Worm (Caenorhabditis elegans): ENCODE results near the gene E02H1.1.

Gene E02H1.1

ce11 chrII:9606485-9607036 is 15.6 kb upstream of the E02H1.1 start:
- TF ChIP-seq aly-1 (tag; optimal IDR thresholded peaks at IDR 0.05) (no peak), hmg-4 (GFP tag; optimal IDR thresholded peaks at IDR 0.05) (no peak), ceh-36 (tag; optimal IDR thresholded peaks at IDR 0.05) (no peak), scrt-1 (GFP tag; IDR thresholded peaks at IDR 0.05) (no peak), ceh-13 (GFP tag; optimal IDR thresholded peaks at IDR 0.05) (no peak), F13C5.2 (tag; optimal IDR thresholded peaks at IDR 0.05) (no peak), pes-1 (GFP tag; IDR thresholded peaks at IDR 0.05) (no peak), tbx-37 (GFP tag; conservative IDR thresholded peaks at IDR 0.05) (no peak), tra-4 (tag; optimal IDR thresholded peaks at IDR 0.05) (no peak), ets-7 (tag; optimal IDR thresholded peaks at IDR 0.05) (no peak), B0310.2 (tag; optimal IDR thresholded peaks at IDR 0.05) (no peak), tbx-11 (GFP tag; IDR thresholded peaks at IDR 0.05) (no peak), sea-1 (GFP tag; conservative IDR thresholded peaks at IDR 0.05) (no peak), flt-1 (GFP tag; IDR thresholded peaks at IDR 0.05) (no peak)

ce11 chrII:9605954-9606353 is 15.0 kb upstream of the E02H1.1 start:
- TF ChIP-seq B0310.2 (tag; optimal IDR thresholded peaks at IDR 0.05) = no peak
- no peak for TF ChIP-seq tbx-11 (GFP tag; IDR thresholded peaks at IDR 0.05)
- no peak for TF ChIP-seq ama-1 (optimal IDR thresholded peaks at IDR 0.05)
- TF ChIP-seq ceh-36 (tag; optimal IDR thresholded peaks at IDR 0.05) = no peak
- TF ChIP-seq hnd-1 (tag; optimal IDR thresholded peaks at IDR 0.05) = no peak

ce11 chrII:9605336-9605735 is 14.4 kb upstream of the E02H1.1 start, which contains the start of gene nhr-19:
Gene nhr-19 (minus strand): TSS chrII:9605526.
- TF ChIP-seq hmbx-1 (tag; optimal IDR thresholded peaks at IDR 0.05) (no peak), F13C5.2 (tag; optimal IDR thresholded peaks at IDR 0.05) (no peak), ceh-13 (GFP tag; optimal IDR thresholded peaks at IDR 0.05) (no peak), ets-7 (tag; optimal IDR thresholded peaks at IDR 0.05) (no peak), tra-4 (tag; optimal IDR thresholded peaks at IDR 0.05) (no peak), flt-1 (GFP tag; IDR thresholded peaks at IDR 0.05) (no peak), tbx-11 (GFP tag; IDR thresholded peaks at IDR 0.05) (no peak), hmg-4 (GFP tag; optimal IDR thresholded peaks at IDR 0.05) (no peak), aly-1 (tag; optimal IDR thresholded peaks at IDR 0.05) (no peak), sea-1 (GFP tag; conservative IDR thresholded peaks at IDR 0.05) (no peak), ama-1 (optimal IDR thresholded peaks at IDR 0.05) (no peak), scrt-1 (GFP tag; IDR thresholded peaks at IDR 0.05) (no peak), ceh-36 (tag; optimal IDR thresholded peaks at IDR 0.05) (no peak), pes-1 (GFP tag; IDR thresholded peaks at IDR 0.05) (no peak), tbx-37 (GFP tag; conservative IDR thresholded peaks at IDR 0.05) (no peak), B0310.2 (tag; optimal IDR thresholded peaks at IDR 0.05) (no peak)

- TF ChIP-seq tra-4 (tag; optimal IDR thresholded peaks at IDR 0.05) (no peak), sea-1 (GFP tag; conservative IDR thresholded peaks at IDR 0.05) (no peak), hnd-1 (tag; optimal IDR thresholded peaks at IDR 0.05) (no peak), ceh-36 (tag; optimal IDR thresholded peaks at IDR 0.05) (no peak), B0310.2 (tag; optimal IDR thresholded peaks at IDR 0.05) (no peak), hmg-4 (GFP tag; optimal IDR thresholded peaks at IDR 0.05) (no peak), ets-7 (tag; optimal IDR thresholded peaks at IDR 0.05) (no peak), ama-1 (optimal IDR thresholded peaks at IDR 0.05) (no peak), aly-1 (tag; optimal IDR thresholded peaks at IDR 0.05) (no peak), tbx-11 (GFP tag; IDR thresholded peaks at IDR 0.05) (no peak), hmbx-1 (tag; optimal IDR thresholded peaks at IDR 0.05) (no peak), F13C5.2 (tag; optimal IDR thresholded peaks at IDR 0.05) (no peak), scrt-1 (GFP tag; IDR thresholded peaks at IDR 0.05) (no peak)
Measured at ce11 chrII:9604685-9605084, 13.7 kb upstream of the E02H1.1 start.

ce11 chrII:9604063-9604462 is 13.1 kb upstream of the E02H1.1 start:
- TF ChIP-seq hnd-1 (tag; optimal IDR thresholded peaks at IDR 0.05) (no peak), F13C5.2 (tag; optimal IDR thresholded peaks at IDR 0.05) (no peak), hmg-4 (GFP tag; optimal IDR thresholded peaks at IDR 0.05) (no peak), pes-1 (GFP tag; IDR thresholded peaks at IDR 0.05) (no peak), aly-1 (tag; optimal IDR thresholded peaks at IDR 0.05) (no peak), tbx-11 (GFP tag; IDR thresholded peaks at IDR 0.05) (no peak), flt-1 (GFP tag; IDR thresholded peaks at IDR 0.05) (no peak), ama-1 (optimal IDR thresholded peaks at IDR 0.05) (no peak), ceh-36 (tag; optimal IDR thresholded peaks at IDR 0.05) (no peak), sea-1 (GFP tag; conservative IDR thresholded peaks at IDR 0.05) (no peak), tbx-37 (GFP tag; conservative IDR thresholded peaks at IDR 0.05) (no peak), tra-4 (tag; optimal IDR thresholded peaks at IDR 0.05) (no peak), ceh-13 (GFP tag; optimal IDR thresholded peaks at IDR 0.05) (no peak), scrt-1 (GFP tag; IDR thresholded peaks at IDR 0.05) (no peak), hmbx-1 (tag; optimal IDR thresholded peaks at IDR 0.05) (no peak), ets-7 (tag; optimal IDR thresholded peaks at IDR 0.05) (no peak), B0310.2 (tag; optimal IDR thresholded peaks at IDR 0.05) (no peak)

- TF ChIP-seq hmg-4 (GFP tag; optimal IDR thresholded peaks at IDR 0.05) (no peak), ceh-13 (GFP tag; optimal IDR thresholded peaks at IDR 0.05) (no peak), hnd-1 (tag; optimal IDR thresholded peaks at IDR 0.05) (no peak), B0310.2 (tag; optimal IDR thresholded peaks at IDR 0.05) (no peak), flt-1 (GFP tag; IDR thresholded peaks at IDR 0.05) (no peak), ets-7 (tag; optimal IDR thresholded peaks at IDR 0.05) (no peak), tra-4 (tag; optimal IDR thresholded peaks at IDR 0.05) (no peak)
Measured at ce11 chrII:9603419-9603818, 12.5 kb upstream of the E02H1.1 start.

ce11 chrII:9602566-9602965 is 11.6 kb upstream of the E02H1.1 start:
- TF ChIP-seq ceh-13 (GFP tag; optimal IDR thresholded peaks at IDR 0.05) (no peak), ceh-36 (tag; optimal IDR thresholded peaks at IDR 0.05) (no peak), flt-1 (GFP tag; IDR thresholded peaks at IDR 0.05) (no peak), tbx-37 (GFP tag; conservative IDR thresholded peaks at IDR 0.05) (no peak), hnd-1 (tag; optimal IDR thresholded peaks at IDR 0.05) (no peak), sea-1 (GFP tag; conservative IDR thresholded peaks at IDR 0.05) (no peak), hmbx-1 (tag; optimal IDR thresholded peaks at IDR 0.05) (no peak), pes-1 (GFP tag; IDR thresholded peaks at IDR 0.05) (no peak), hmg-4 (GFP tag; optimal IDR thresholded peaks at IDR 0.05) (no peak)
